Worm (Caenorhabditis elegans) whole organism, L3 larva: Measurements from ENCODE around the gene F44G4.6.

Experiments used
- aly-2 ChIP-seq: fragments of 150-350 bp; optimal IDR thresholded peaks from 2 replicates; lab custom pipeline; 2014; ENCODE audit warnings: missing biosample characterization, missing genetic modification characterization
- egl-27 ChIP-seq: sonication (generic microtip); optimal IDR thresholded peaks from 4 replicates; lab custom pipeline; 2017; ENCODE audit warnings: missing biosample characterization, missing genetic modification reagents, missing genetic modification characterization
- elt-2 ChIP-seq: sonication (generic microtip); optimal IDR thresholded peaks from 2 replicates; lab custom pipeline; 2016; ENCODE audit warnings: missing genetic modification reagents, mild to moderate bottlenecking, missing genetic modification characterization, missing compliant biosample characterization
- mml-1 ChIP-seq: fragments of 150-350 bp; sonication (generic microtip); optimal IDR thresholded peaks from 3 replicates; lab custom pipeline; 2014; ENCODE audit warnings: missing biosample characterization, missing genetic modification characterization
- nfya-1 ChIP-seq: sonication (generic microtip); optimal IDR thresholded peaks from 2 replicates; lab custom pipeline; 2017; ENCODE audit warnings: missing genetic modification characterization, mild to moderate bottlenecking, missing compliant biosample characterization, antibody characterized with exemption, moderate library complexity; ENCODE audit not compliant: insufficient read depth
- nhr-237 ChIP-seq: fragments of 150-350 bp; optimal IDR thresholded peaks from 2 replicates; lab custom pipeline; 2014; ENCODE audit warnings: missing biosample characterization, missing genetic modification characterization
- nhr-28 ChIP-seq: fragments of 150-350 bp; optimal IDR thresholded peaks from 2 replicates; lab custom pipeline; 2014; ENCODE audit warnings: missing biosample characterization, missing genetic modification characterization
- nhr-77 ChIP-seq: fragments of 150-350 bp; optimal IDR thresholded peaks from 2 replicates; lab custom pipeline; 2014; ENCODE audit warnings: missing biosample characterization, missing genetic modification characterization
- skn-1 ChIP-seq: fragments of 150-350 bp; optimal IDR thresholded peaks from 2 replicates; lab custom pipeline; 2014; ENCODE audit warnings: missing biosample characterization, missing genetic modification characterization
- unc-39 ChIP-seq: sonication (generic microtip); optimal IDR thresholded peaks from 4 replicates; lab custom pipeline; 2017; ENCODE audit warnings: missing biosample characterization, missing genetic modification characterization
- ztf-4 ChIP-seq: fragments of 150-350 bp; optimal IDR thresholded peaks from 2 replicates; lab custom pipeline; 2014; ENCODE audit warnings: missing biosample characterization, missing genetic modification characterization

- TF ChIP-seq nhr-28 (tag; lab: Kevin White, UChicago) (no peak), elt-2 (no peak), skn-1 (tag; lab: Kevin White, UChicago) (no peak), nfya-1 (tag; lab: Kevin White, UChicago) (no peak), nhr-77 (tag; lab: Kevin White, UChicago) (no peak), aly-2 (tag; lab: Kevin White, UChicago) (no peak), mml-1 (no peak), unc-39 (tag; lab: Kevin White, UChicago) (no peak), nhr-237 (tag; lab: Kevin White, UChicago) (no peak), ztf-4 (tag; lab: Kevin White, UChicago) (no peak), egl-27 (tag; lab: Kevin White, UChicago) (no peak)
Measured at ce11 chrII:8964049-8964448, 37.5 kb downstream of the F44G4.6 start, which contains the start of gene sftd-3.
